Worm (Caenorhabditis elegans): ENCODE measurements around the gene ifp-1.

The ifp-1 gene

ce11 chrX:9637700-9638099 lies 42.3 kb downstream of the ifp-1 start:
- TF ChIP-seq mls-2 (tag; optimal IDR thresholded peaks at IDR 0.05) (peak; percentile 92), cnd-1 (tag; optimal IDR thresholded peaks at IDR 0.05) (peak; percentile 87), pha-4 (tag; optimal IDR thresholded peaks at IDR 0.05) (peak; percentile 68), hlh-1 (tag; optimal IDR thresholded peaks at IDR 0.05) (peak; percentile 50), lin-32 (GFP tag; optimal IDR thresholded peaks at IDR 0.05) (peak; percentile 74), ces-1 (GFP tag; optimal IDR thresholded peaks at IDR 0.05) (no peak), ceh-39 (tag; optimal IDR thresholded peaks at IDR 0.05) (no peak), mab-5 (tag; optimal IDR thresholded peaks at IDR 0.05) (no peak), lsy-2 (tag; optimal IDR thresholded peaks at IDR 0.05) (no peak), ztf-11 (tag; optimal IDR thresholded peaks at IDR 0.05) (peak; percentile 53), unc-62 (GFP tag; optimal IDR thresholded peaks at IDR 0.05) (peak; percentile 38), lin-13 (tag; optimal IDR thresholded peaks at IDR 0.05) (peak; percentile 35), flh-1 (GFP tag; optimal IDR thresholded peaks at IDR 0.05) (peak; percentile 78), bed-3 (GFP tag; optimal IDR thresholded peaks at IDR 0.05) (peak; percentile 79), nhr-28 (tag; optimal IDR thresholded peaks at IDR 0.05) (peak; percentile 16), unc-39 (tag; optimal IDR thresholded peaks at IDR 0.05) (no peak), nhr-76 (tag; optimal IDR thresholded peaks at IDR 0.05) (no peak), mep-1 (tag; optimal IDR thresholded peaks at IDR 0.05) (peak; percentile 60), unc-120 (tag; optimal IDR thresholded peaks at IDR 0.05; ENCODE audit: poor library complexity, severe bottlenecking) (peak; percentile 84), nhr-237 (tag; optimal IDR thresholded peaks at IDR 0.05) (peak; percentile 73), sem-2 (GFP tag; optimal IDR thresholded peaks at IDR 0.05) (peak; percentile 83), tbx-8 (GFP tag; optimal IDR thresholded peaks at IDR 0.05) (peak; percentile 61), nhr-2 (tag; optimal IDR thresholded peaks at IDR 0.05) (no peak), sptf-1 (tag; optimal IDR thresholded peaks at IDR 0.05) (peak; percentile 94), ham-2 (GFP tag; optimal IDR thresholded peaks at IDR 0.05) (peak; percentile 64), zip-8 (tag; optimal IDR thresholded peaks at IDR 0.05) (no peak), M03D4.4 (tag; optimal IDR thresholded peaks at IDR 0.05) (peak; percentile 93), elt-3 (tag; optimal IDR thresholded peaks at IDR 0.05) (no peak), nhr-12 (tag; optimal IDR thresholded peaks at IDR 0.05) (no peak), blmp-1 (tag; optimal IDR thresholded peaks at IDR 0.05) (peak; percentile 11), drap-1 (GFP tag; optimal IDR thresholded peaks at IDR 0.05) (peak; percentile 90), elt-1 (tag; optimal IDR thresholded peaks at IDR 0.05; ENCODE audit: borderline replicate concordance, insufficient read depth) (no peak), snpc-4 (tag; optimal IDR thresholded peaks at IDR 0.05) (no peak), ceh-43 (GFP tag; optimal IDR thresholded peaks at IDR 0.05) (peak; percentile 83), ceh-83 (GFP tag; optimal IDR thresholded peaks at IDR 0.05) (peak; percentile 89)

ce11 chrX:9637137-9637536 lies 42.8 kb downstream of the ifp-1 start:
- TF ChIP-seq unc-120 (tag; optimal IDR thresholded peaks at IDR 0.05; ENCODE audit: poor library complexity, severe bottlenecking) (no peak), unc-62 (GFP tag; optimal IDR thresholded peaks at IDR 0.05) (no peak), ham-2 (GFP tag; optimal IDR thresholded peaks at IDR 0.05) (peak; percentile 61), cnd-1 (tag; optimal IDR thresholded peaks at IDR 0.05) (peak; percentile 48), lin-13 (tag; optimal IDR thresholded peaks at IDR 0.05) (no peak), bed-3 (GFP tag; optimal IDR thresholded peaks at IDR 0.05) (no peak)

ce11 chrX:9635376-9635775 lies 44.6 kb downstream of the ifp-1 start, which contains the start of gene F34H10.5:
TSS of gene F34H10.5 (plus strand) at chrX:9635676.
- TF ChIP-seq snpc-4 (tag; optimal IDR thresholded peaks at IDR 0.05) (no peak), bed-3 (GFP tag; optimal IDR thresholded peaks at IDR 0.05) (no peak), sem-2 (GFP tag; optimal IDR thresholded peaks at IDR 0.05) (no peak), unc-62 (GFP tag; optimal IDR thresholded peaks at IDR 0.05) (no peak), zip-8 (tag; optimal IDR thresholded peaks at IDR 0.05) (no peak), ceh-83 (GFP tag; optimal IDR thresholded peaks at IDR 0.05) (no peak), ztf-11 (tag; optimal IDR thresholded peaks at IDR 0.05) (no peak), tbx-8 (GFP tag; optimal IDR thresholded peaks at IDR 0.05) (no peak), pha-4 (tag; optimal IDR thresholded peaks at IDR 0.05) (no peak)

ce11 chrX:9634925-9635324 lies 45.0 kb downstream of the ifp-1 start, which contains the start of gene F34H10.3:
TSS of gene F34H10.3 (minus strand) at chrX:9635025.
- TF ChIP-seq snpc-4 (tag; optimal IDR thresholded peaks at IDR 0.05) (no peak), pha-4 (tag; optimal IDR thresholded peaks at IDR 0.05) (no peak), nhr-28 (tag; optimal IDR thresholded peaks at IDR 0.05) (no peak), elt-3 (tag; optimal IDR thresholded peaks at IDR 0.05) (no peak), unc-120 (tag; optimal IDR thresholded peaks at IDR 0.05; ENCODE audit: poor library complexity, severe bottlenecking) (no peak), ham-2 (GFP tag; optimal IDR thresholded peaks at IDR 0.05) (no peak), drap-1 (GFP tag; optimal IDR thresholded peaks at IDR 0.05) (no peak), sptf-1 (tag; optimal IDR thresholded peaks at IDR 0.05) (no peak), bed-3 (GFP tag; optimal IDR thresholded peaks at IDR 0.05) (no peak), ces-1 (GFP tag; optimal IDR thresholded peaks at IDR 0.05) (no peak), nhr-237 (tag; optimal IDR thresholded peaks at IDR 0.05) (no peak), unc-62 (GFP tag; optimal IDR thresholded peaks at IDR 0.05) (no peak), mep-1 (tag; optimal IDR thresholded peaks at IDR 0.05) (no peak), nhr-12 (tag; optimal IDR thresholded peaks at IDR 0.05) (no peak), mls-2 (tag; optimal IDR thresholded peaks at IDR 0.05) (no peak)

All from whole organism, mixed stage, embryonic.